Fruit fly (Drosophila melanogaster): Measurements from ENCODE around the gene CG7600.

Gene CG7600

dm6 chr3L:11248303-11248702 lies 37.7 kb downstream of the CG7600 start (continued):
- TF ChIP-seq CG13287 (GFP tag; IDR thresholded peaks at IDR 0.05; ENCODE audit: partially characterized antibody) (no peak), CG7271 (tag; optimal IDR thresholded peaks at IDR 0.05) (no peak), lov (optimal IDR thresholded peaks at IDR 0.05) (no peak), lov (GFP tag; IDR thresholded peaks at IDR 0.05) (no peak), jing (GFP tag; optimal IDR thresholded peaks at IDR 0.05) (no peak), CG17829 (tag; optimal IDR thresholded peaks at IDR 0.05) (no peak), B-H1 (GFP tag; IDR thresholded peaks at IDR 0.05) (no peak; the same call in 2 of the 3 replicates), Lhr (GFP tag; optimal IDR thresholded peaks at IDR 0.05) (no peak), Hr51 (GFP tag; optimal IDR thresholded peaks at IDR 0.05) (peak in 1 of 2 experiments; percentile 19), grn (GFP tag; optimal IDR thresholded peaks at IDR 0.05) (no peak), mld (GFP tag; IDR thresholded peaks at IDR 0.05; ENCODE audit: partially characterized antibody) (no peak), zen (tag; optimal IDR thresholded peaks at IDR 0.05) (peak; percentile 19), CG10147 (GFP tag; optimal IDR thresholded peaks at IDR 0.05) (no peak), CG4820 (GFP tag; optimal IDR thresholded peaks at IDR 0.05) (no peak), CG1602 (GFP tag; optimal IDR thresholded peaks at IDR 0.05) (no peak), CG9727 (GFP tag; optimal IDR thresholded peaks at IDR 0.05) (no peak), Dad (GFP tag; optimal IDR thresholded peaks at IDR 0.05) (no peak), CG4424 (GFP tag; optimal IDR thresholded peaks at IDR 0.05) (no peak), CG4730 (GFP tag; IDR thresholded peaks at IDR 0.05) (no peak), so (GFP tag; IDR thresholded peaks at IDR 0.05) (no peak; the same call in 2 of the 3 replicates), ab (GFP tag; optimal IDR thresholded peaks at IDR 0.05) (no peak), dimm (GFP tag; IDR thresholded peaks at IDR 0.05) (no peak), gt (GFP tag; IDR thresholded peaks at IDR 0.05) (no peak), D (optimal IDR thresholded peaks at IDR 0.05) (no peak), D (GFP tag; optimal IDR thresholded peaks at IDR 0.05) (no peak), CG1832 (GFP tag; optimal IDR thresholded peaks at IDR 0.05) (peak; percentile 40), CG4360 (GFP tag; IDR thresholded peaks at IDR 0.05) (no peak), CG31388 (GFP tag; optimal IDR thresholded peaks at IDR 0.05) (no peak), chinmo (GFP tag; IDR thresholded peaks at IDR 0.05; ENCODE audit: partially characterized antibody) (no peak), CG9932 (GFP tag; IDR thresholded peaks at IDR 0.05) (peak; percentile 8; the same call in 1 of the 2 replicates), CG9797 (GFP tag; optimal IDR thresholded peaks at IDR 0.05) (no peak), emc (GFP tag; optimal IDR thresholded peaks at IDR 0.05) (no peak), ranshi (GFP tag; IDR thresholded peaks at IDR 0.05) (no peak), nom (GFP tag; optimal IDR thresholded peaks at IDR 0.05) (no peak), sima (GFP tag; optimal IDR thresholded peaks at IDR 0.05) (no peak), esg (GFP tag; conservative IDR thresholded peaks at IDR 0.05) (no peak), D19B (GFP tag; optimal IDR thresholded peaks at IDR 0.05) (no peak), NFAT (GFP tag; IDR thresholded peaks at IDR 0.05) (no peak), bab2 (GFP tag; optimal IDR thresholded peaks at IDR 0.05) (no peak), CG13296 (GFP tag; optimal IDR thresholded peaks at IDR 0.05) (no peak), ash1 (GFP tag; optimal IDR thresholded peaks at IDR 0.05) (peak; percentile 55), CG2712 (tag; optimal IDR thresholded peaks at IDR 0.05) (no peak), peb (GFP tag; IDR thresholded peaks at IDR 0.05) (no peak), CG30403 (GFP tag; optimal IDR thresholded peaks at IDR 0.05) (no peak), cato (GFP tag; optimal IDR thresholded peaks at IDR 0.05; ENCODE audit: borderline replicate concordance) (no peak), tup (GFP tag; optimal IDR thresholded peaks at IDR 0.05) (no peak), CG4282 (GFP tag; optimal IDR thresholded peaks at IDR 0.05) (no peak), oc (tag; optimal IDR thresholded peaks at IDR 0.05) (no peak), CG14860 (GFP tag; IDR thresholded peaks at IDR 0.05; ENCODE audit: partially characterized antibody) (no peak), gcm2 (GFP tag; optimal IDR thresholded peaks at IDR 0.05) (no peak), Atf6 (GFP tag; IDR thresholded peaks at IDR 0.05) (peak; percentile 34; the same call in 1 of the 2 replicates), otp (GFP tag; IDR thresholded peaks at IDR 0.05) (no peak)
